Worm (Caenorhabditis elegans) whole organism, L1 larva: ENCODE data around the gene twk-39.

Source experiments
- C04F5.9 ChIP-seq: sonication (generic microtip); optimal IDR thresholded peaks from 2 replicates; lab custom pipeline; 2016; ENCODE audit warnings: missing genetic modification characterization, missing compliant biosample characterization
- C16A3.4 ChIP-seq: fragments of 150-350 bp; optimal IDR thresholded peaks from 2 replicates; lab custom pipeline; 2014; ENCODE audit warnings: missing biosample characterization, missing genetic modification characterization
- ceh-8 ChIP-seq: fragments of 200-800 bp; sonication (Bioruptor generic); optimal IDR thresholded peaks from 2 replicates; lab custom pipeline; 2018; ENCODE audit warnings: mild to moderate bottlenecking, missing genetic modification characterization, moderate library complexity, missing compliant biosample characterization
- ces-1 ChIP-seq: fragments of 150-350 bp; optimal IDR thresholded peaks from 2 replicates; lab custom pipeline; 2014; ENCODE audit warnings: missing biosample characterization, missing genetic modification reagents, missing genetic modification characterization
- dpl-1 ChIP-seq, 3 experiments: fragments of 150-350 bp in 2 of 3; sonication (generic microtip) in 1 of 3; optimal IDR thresholded peaks; 2 replicates each; lab custom pipeline; 2014 to 2017; ENCODE audit warnings: missing biosample characterization in 3 of 3, missing genetic modification characterization in 3 of 3, missing genetic modification reagents in 3 of 3
- dsc-1 ChIP-seq: sonication (generic microtip); optimal IDR thresholded peaks from 2 replicates; lab custom pipeline; 2016; ENCODE audit warnings: mild to moderate bottlenecking, missing genetic modification characterization, missing compliant biosample characterization
- efl-1 ChIP-seq, 4 experiments: fragments of 150-350 bp; optimal IDR thresholded peaks in 3 of 4; peaks in 1 of 4; 1 replicate in 1 of 4; 2 replicates in 3 of 4; lab custom pipeline; 2014; ENCODE audit warnings: missing biosample characterization in 2 of 4, missing genetic modification characterization in 2 of 4, missing genetic modification reagents in 2 of 4
- egl-13 ChIP-seq: sonication (generic microtip); optimal IDR thresholded peaks from 2 replicates; lab custom pipeline; 2016; ENCODE audit warnings: missing genotype, missing genetic modification reagents, missing genetic modification characterization, missing compliant biosample characterization
- fkh-10 ChIP-seq: sonication (generic microtip); optimal IDR thresholded peaks from 2 replicates; lab custom pipeline; 2017; ENCODE audit warnings: missing biosample characterization, missing genetic modification reagents, missing genetic modification characterization
- fkh-8 ChIP-seq: sonication (generic microtip); optimal IDR thresholded peaks from 2 replicates; lab custom pipeline; 2016; ENCODE audit warnings: mild to moderate bottlenecking, missing genetic modification characterization, missing compliant biosample characterization
- irx-1 ChIP-seq: sonication (generic microtip); optimal IDR thresholded peaks from 2 replicates; lab custom pipeline; 2016; ENCODE audit warnings: missing genetic modification characterization, missing compliant biosample characterization
- isw-1 ChIP-seq: fragments of 200-800 bp; sonication (Bioruptor generic); IDR thresholded peaks from 2 replicates; pipeline ENCODE4 v1.3.6; 2022; ENCODE audit warnings: missing genetic modification characterization, missing compliant biosample characterization
- jun-1 ChIP-seq: fragments of 150-350 bp; optimal IDR thresholded peaks from 2 replicates; lab custom pipeline; 2014; ENCODE audit warnings: missing biosample characterization, missing genetic modification reagents, missing genetic modification characterization
- lin-14 ChIP-seq: fragments of 200-800 bp; sonication (Bioruptor generic); optimal IDR thresholded peaks from 2 replicates; lab custom pipeline; 2018; ENCODE audit warnings: mild to moderate bottlenecking, missing genetic modification characterization, moderate library complexity, missing compliant biosample characterization
- mab-9 ChIP-seq: fragments of 200-800 bp; sonication (Bioruptor generic); IDR thresholded peaks from 2 replicates; pipeline ENCODE4 v1.3.6; 2022; ENCODE audit warnings: missing genetic modification reagents, missing genetic modification characterization, missing compliant biosample characterization
- mdl-1 ChIP-seq, 2 experiments: fragments of 150-350 bp; optimal IDR thresholded peaks; 2 replicates each; lab custom pipeline; 2014 to 2017; ENCODE audit warnings: missing biosample characterization in 2 of 2, missing genetic modification characterization in 2 of 2, inconsistent platforms in 1 of 2
- mef-2 ChIP-seq: fragments of 150-350 bp; optimal IDR thresholded peaks from 2 replicates; lab custom pipeline; 2014; ENCODE audit warnings: missing biosample characterization, missing genetic modification characterization
- mep-1 ChIP-seq: fragments of 150-350 bp; optimal IDR thresholded peaks from 2 replicates; lab custom pipeline; 2014; ENCODE audit warnings: missing biosample characterization, missing genetic modification characterization
- nhr-237 ChIP-seq: fragments of 150-350 bp; optimal IDR thresholded peaks from 2 replicates; lab custom pipeline; 2014; ENCODE audit warnings: missing biosample characterization, missing genetic modification characterization
- nhr-47 ChIP-seq: sonication (generic microtip); optimal IDR thresholded peaks from 2 replicates; lab custom pipeline; 2016; ENCODE audit warnings: mild to moderate bottlenecking, missing genetic modification characterization, moderate library complexity, missing compliant biosample characterization
- nhr-71 ChIP-seq: sonication (generic microtip); optimal IDR thresholded peaks from 2 replicates; lab custom pipeline; 2016; ENCODE audit warnings: mild to moderate bottlenecking, missing genetic modification characterization, moderate library complexity, missing compliant biosample characterization
- nhr-85 ChIP-seq: sonication (generic microtip); peaks from one replicate; lab custom pipeline; 2016; ENCODE audit warnings: missing genetic modification characterization, inconsistent platforms, missing compliant biosample characterization
- nhr-90 ChIP-seq: sonication (generic microtip); optimal IDR thresholded peaks from 2 replicates; lab custom pipeline; 2016; ENCODE audit warnings: mild to moderate bottlenecking, missing genetic modification characterization, missing compliant biosample characterization; ENCODE audit not compliant: poor library complexity
- pax-3 ChIP-seq: fragments of 200-800 bp; sonication (Bioruptor generic); optimal IDR thresholded peaks from 2 replicates; lab custom pipeline; 2018; ENCODE audit warnings: mild to moderate bottlenecking, missing genetic modification characterization, moderate library complexity, missing compliant biosample characterization
- rnt-1 ChIP-seq: sonication (generic microtip); optimal IDR thresholded peaks from 2 replicates; lab custom pipeline; 2016; ENCODE audit warnings: mild to moderate bottlenecking, missing genetic modification characterization, moderate library complexity, missing compliant biosample characterization
- skn-1 ChIP-seq: fragments of 150-350 bp; optimal IDR thresholded peaks from 2 replicates; lab custom pipeline; 2014; ENCODE audit warnings: missing biosample characterization, missing genetic modification characterization
- swsn-7 ChIP-seq: sonication (generic microtip); optimal IDR thresholded peaks from 2 replicates; lab custom pipeline; 2016; ENCODE audit warnings: missing genetic modification characterization, missing compliant biosample characterization
- unc-86 ChIP-seq: sonication (generic microtip); optimal IDR thresholded peaks from 2 replicates; lab custom pipeline; 2016; ENCODE audit warnings: missing genetic modification characterization, missing compliant biosample characterization
- unc-98 ChIP-seq: fragments of 200-800 bp; sonication (Bioruptor generic); IDR thresholded peaks from 2 replicates; pipeline ENCODE4 v1.3.6; 2022; ENCODE audit warnings: missing genetic modification characterization, missing compliant biosample characterization
- xbp-1 ChIP-seq: sonication (generic microtip); optimal IDR thresholded peaks from 2 replicates; lab custom pipeline; 2016; ENCODE audit warnings: missing genetic modification characterization, missing compliant biosample characterization
- zip-4 ChIP-seq: fragments of 200-800 bp; sonication (Bioruptor generic); optimal IDR thresholded peaks from 2 replicates; lab custom pipeline; 2018; ENCODE audit warnings: mild to moderate bottlenecking, missing genetic modification characterization, moderate library complexity, missing compliant biosample characterization

The twk-39 gene

ce11 chrIII:11792295-11793256, 3.0 kb upstream of the twk-39 start, which contains the start of gene C24H11.2 (continued):
- TF ChIP-seq mdl-1 (tag; optimal IDR thresholded peaks at IDR 0.05; lab: Kevin White, UChicago), result peak in 1 of 2 experiments; percentile 48
- TF ChIP-seq skn-1 (tag; lab: Kevin White, UChicago), result peak; percentile 40
- TF ChIP-seq nhr-90 (tag; lab: Kevin White, UChicago), result peak; percentile 57
- TF ChIP-seq xbp-1 (tag; lab: Kevin White, UChicago), result peak; percentile 62
- TF ChIP-seq rnt-1 (tag; lab: Kevin White, UChicago), result peak; percentile 82
- TF ChIP-seq ceh-8, result peak; percentile 14

ce11 chrIII:11794389-11794788, 1.2 kb upstream of the twk-39 start:
- TF ChIP-seq fkh-8 (tag; lab: Kevin White, UChicago) (no peak), lin-14 (GFP tag; lab: Kevin White, UChicago) (peak; percentile 69), C04F5.9 (tag; lab: Kevin White, UChicago) (no peak), efl-1 (optimal IDR thresholded peaks at IDR 0.05; lab: Kevin White, UChicago) (no peak), efl-1 (GFP tag; optimal IDR thresholded peaks at IDR 0.05 in 1 of 2; lab: Kevin White, UChicago) (peak in 1 of 2 experiments; percentile 78)

- no peak for TF ChIP-seq egl-13 (tag; lab: Kevin White, UChicago)
- TF ChIP-seq mef-2 (tag; lab: Kevin White, UChicago), result no peak
- TF ChIP-seq dpl-1 (GFP tag; optimal IDR thresholded peaks at IDR 0.05; lab: Kevin White, UChicago), result no peak
- peak; percentile 15 for TF ChIP-seq dsc-1 (tag; lab: Kevin White, UChicago)
These were observed 11.1 kb downstream of the twk-39 start, which contains the start of gene C18D11.7 for ce11 chrIII:11806695-11807094. Gene C18D11.7 (minus strand): TSS chrIII:11806795.

ce11 chrIII:11807418-11807817, 11.9 kb downstream of the twk-39 start, which contains the start of gene C18D11.10:
Gene C18D11.10 (plus strand): TSS chrIII:11807718.
- TF ChIP-seq nhr-237 (tag; lab: Kevin White, UChicago) (no peak), fkh-10 (no peak), zip-4 (GFP tag; lab: Kevin White, UChicago) (no peak), rnt-1 (tag; lab: Kevin White, UChicago) (no peak), ces-1 (GFP tag; lab: Kevin White, UChicago) (no peak), pax-3 (no peak), swsn-7 (tag; lab: Kevin White, UChicago) (no peak), C16A3.4 (tag; lab: Kevin White, UChicago) (no peak), egl-13 (tag; lab: Kevin White, UChicago) (no peak), irx-1 (tag; lab: Kevin White, UChicago) (no peak), isw-1 (no peak), unc-86 (tag; lab: Kevin White, UChicago) (no peak), jun-1 (no peak), nhr-47 (tag; lab: Kevin White, UChicago) (no peak)

- TF ChIP-seq mab-9 (GFP tag; lab: Robert Waterston, UW), result no peak
- TF ChIP-seq efl-1 (optimal IDR thresholded peaks at IDR 0.05; lab: Kevin White, UChicago), result no peak
- peak in 1 of 2 experiments; percentile 31 for TF ChIP-seq efl-1 (GFP tag; optimal IDR thresholded peaks at IDR 0.05 in 1 of 2; lab: Kevin White, UChicago)
These were observed 13.3 kb downstream of the twk-39 start, which contains the start of gene C18D11.9 for ce11 chrIII:11808818-11809217. Gene C18D11.9 (plus strand): TSS chrIII:11809118.

ce11 chrIII:11810447-11810846, 14.9 kb downstream of the twk-39 start, which contains the start of gene C18D11.6:
Gene C18D11.6 (plus strand): TSS chrIII:11810556.
- no peak for TF ChIP-seq mep-1 (tag; lab: Kevin White, UChicago)
- no peak for TF ChIP-seq efl-1 (optimal IDR thresholded peaks at IDR 0.05; lab: Kevin White, UChicago)
- peak in 1 of 2 experiments; percentile 64 for TF ChIP-seq efl-1 (GFP tag; optimal IDR thresholded peaks at IDR 0.05 in 1 of 2; lab: Kevin White, UChicago)
- no peak for TF ChIP-seq C16A3.4 (tag; lab: Kevin White, UChicago)
- TF ChIP-seq nhr-85, result peak; percentile 81
- no peak for TF ChIP-seq nhr-71 (tag; lab: Kevin White, UChicago)
- no peak for TF ChIP-seq unc-98 (GFP tag; lab: Robert Waterston, UW)
